Worm (Caenorhabditis elegans) whole organism, L1 larva: Measurements from ENCODE around the gene srh-21.

ENCODE experiments used
- C04F5.9 ChIP-seq: sonication (generic microtip); optimal IDR thresholded peaks from 2 replicates; lab custom pipeline; 2016; ENCODE audit warnings: missing genetic modification characterization, missing compliant biosample characterization
- C34B4.2 ChIP-seq: sonication (generic microtip); optimal IDR thresholded peaks from 2 replicates; lab custom pipeline; 2017; ENCODE audit warnings: mild to moderate bottlenecking, missing genetic modification characterization, missing compliant biosample characterization
- Y116A8C.19 ChIP-seq: sonication (generic microtip); optimal IDR thresholded peaks from 2 replicates; lab custom pipeline; 2016; ENCODE audit warnings: missing compliant biosample characterization, missing genetic modification characterization, borderline replicate concordance
- aha-1 ChIP-seq: fragments of 150-350 bp; optimal IDR thresholded peaks from 2 replicates; lab custom pipeline; 2014; ENCODE audit warnings: missing biosample characterization, missing genetic modification characterization
- alr-1 ChIP-seq: fragments of 200-800 bp; sonication (Bioruptor generic); optimal IDR thresholded peaks from 2 replicates; lab custom pipeline; 2018; ENCODE audit warnings: borderline replicate concordance, mild to moderate bottlenecking, missing genetic modification characterization, missing compliant biosample characterization
- blmp-1 ChIP-seq: fragments of 150-350 bp; optimal IDR thresholded peaks from 2 replicates; lab custom pipeline; 2014; ENCODE audit warnings: missing biosample characterization, missing genetic modification characterization
- ceh-8 ChIP-seq: fragments of 200-800 bp; sonication (Bioruptor generic); optimal IDR thresholded peaks from 2 replicates; lab custom pipeline; 2018; ENCODE audit warnings: mild to moderate bottlenecking, missing genetic modification characterization, moderate library complexity, missing compliant biosample characterization
- ceh-82 ChIP-seq, 3 experiments: fragments of 150-350 bp in 1 of 3; sonication (generic microtip) in 2 of 3; optimal IDR thresholded peaks; 2 replicates each; lab custom pipeline; 2014 to 2017; ENCODE audit warnings: missing biosample characterization in 3 of 3, missing genetic modification characterization in 3 of 3
- efl-1 ChIP-seq, 4 experiments: fragments of 150-350 bp; optimal IDR thresholded peaks in 3 of 4; peaks in 1 of 4; 1 replicate in 1 of 4; 2 replicates in 3 of 4; lab custom pipeline; 2014; ENCODE audit warnings: missing biosample characterization in 2 of 4, missing genetic modification characterization in 2 of 4, missing genetic modification reagents in 2 of 4
- efl-3 ChIP-seq: fragments of 200-800 bp; sonication (Bioruptor generic); optimal IDR thresholded peaks from 2 replicates; lab custom pipeline; 2018; ENCODE audit warnings: mild to moderate bottlenecking, missing genetic modification characterization, missing compliant biosample characterization
- egl-13 ChIP-seq: sonication (generic microtip); optimal IDR thresholded peaks from 2 replicates; lab custom pipeline; 2016; ENCODE audit warnings: missing genotype, missing genetic modification reagents, missing genetic modification characterization, missing compliant biosample characterization
- egl-27 ChIP-seq, 2 experiments: fragments of 150-350 bp in 1 of 2; sonication (generic microtip); optimal IDR thresholded peaks; 3 replicates each; lab custom pipeline; 2017 to 2018; ENCODE audit warnings: missing biosample characterization in 2 of 2, missing genetic modification characterization in 2 of 2, missing genetic modification reagents in 2 of 2
- elt-2 ChIP-seq: sonication (generic microtip); optimal IDR thresholded peaks from 2 replicates; lab custom pipeline; 2016; ENCODE audit warnings: missing genetic modification characterization, mild to moderate bottlenecking, inconsistent platforms, missing compliant biosample characterization, missing genetic modification reagents
- elt-3 ChIP-seq, 6 experiments: fragments of 150-350 bp in 1 of 6; sonication (generic microtip); optimal IDR thresholded peaks; 2 replicates each; lab custom pipeline; 2017 to 2018; ENCODE audit warnings: missing biosample characterization in 6 of 6, missing genetic modification characterization in 6 of 6, inconsistent platforms in 1 of 6
- fkh-4 ChIP-seq: sonication (generic microtip); optimal IDR thresholded peaks from 2 replicates; lab custom pipeline; 2016; ENCODE audit warnings: missing compliant biosample characterization, missing genetic modification characterization, borderline replicate concordance
- jun-1 ChIP-seq: fragments of 150-350 bp; optimal IDR thresholded peaks from 2 replicates; lab custom pipeline; 2014; ENCODE audit warnings: missing biosample characterization, missing genetic modification reagents, missing genetic modification characterization
- lin-39 ChIP-seq: fragments of 150-350 bp; optimal IDR thresholded peaks from 2 replicates; lab custom pipeline; 2014; ENCODE audit warnings: missing biosample characterization, missing genetic modification reagents, missing genetic modification characterization
- lir-3 ChIP-seq: sonication (generic microtip); optimal IDR thresholded peaks from 2 replicates; lab custom pipeline; 2016; ENCODE audit warnings: mild to moderate bottlenecking, missing genetic modification characterization, moderate library complexity, missing compliant biosample characterization; ENCODE audit not compliant: poor library complexity
- mab-9 ChIP-seq: fragments of 200-800 bp; sonication (Bioruptor generic); IDR thresholded peaks from 2 replicates; pipeline ENCODE4 v1.3.6; 2022; ENCODE audit warnings: missing genetic modification reagents, missing genetic modification characterization, missing compliant biosample characterization
- mep-1 ChIP-seq: fragments of 150-350 bp; optimal IDR thresholded peaks from 2 replicates; lab custom pipeline; 2014; ENCODE audit warnings: missing biosample characterization, missing genetic modification characterization
- nhr-11 ChIP-seq: fragments of 150-350 bp; optimal IDR thresholded peaks from 2 replicates; lab custom pipeline; 2014; ENCODE audit warnings: missing biosample characterization, missing genetic modification characterization
- nhr-47 ChIP-seq: sonication (generic microtip); optimal IDR thresholded peaks from 2 replicates; lab custom pipeline; 2016; ENCODE audit warnings: mild to moderate bottlenecking, missing genetic modification characterization, moderate library complexity, missing compliant biosample characterization
- nhr-71 ChIP-seq: sonication (generic microtip); optimal IDR thresholded peaks from 2 replicates; lab custom pipeline; 2016; ENCODE audit warnings: mild to moderate bottlenecking, missing genetic modification characterization, moderate library complexity, missing compliant biosample characterization
- nhr-76 ChIP-seq: sonication (generic microtip); optimal IDR thresholded peaks from 2 replicates; lab custom pipeline; 2017; ENCODE audit warnings: missing biosample characterization, missing genetic modification characterization
- nhr-84 ChIP-seq: sonication (generic microtip); optimal IDR thresholded peaks from 2 replicates; lab custom pipeline; 2017; ENCODE audit warnings: missing biosample characterization, missing genetic modification characterization
- nhr-85 ChIP-seq: sonication (generic microtip); peaks from one replicate; lab custom pipeline; 2016; ENCODE audit warnings: missing genetic modification characterization, inconsistent platforms, missing compliant biosample characterization
- nhr-90 ChIP-seq: sonication (generic microtip); optimal IDR thresholded peaks from 2 replicates; lab custom pipeline; 2016; ENCODE audit warnings: mild to moderate bottlenecking, missing genetic modification characterization, missing compliant biosample characterization; ENCODE audit not compliant: poor library complexity
- pax-3 ChIP-seq: fragments of 200-800 bp; sonication (Bioruptor generic); optimal IDR thresholded peaks from 2 replicates; lab custom pipeline; 2018; ENCODE audit warnings: mild to moderate bottlenecking, missing genetic modification characterization, moderate library complexity, missing compliant biosample characterization
- pqm-1 ChIP-seq: sonication (generic microtip); optimal IDR thresholded peaks from 3 replicates; lab custom pipeline; 2017; ENCODE audit warnings: missing biosample characterization, missing genetic modification characterization
- rnt-1 ChIP-seq: sonication (generic microtip); optimal IDR thresholded peaks from 2 replicates; lab custom pipeline; 2016; ENCODE audit warnings: mild to moderate bottlenecking, missing genetic modification characterization, moderate library complexity, missing compliant biosample characterization
- skn-1 ChIP-seq: fragments of 150-350 bp; optimal IDR thresholded peaks from 2 replicates; lab custom pipeline; 2014; ENCODE audit warnings: missing biosample characterization, missing genetic modification characterization
- sptf-1 ChIP-seq: fragments of 150-350 bp; optimal IDR thresholded peaks from 2 replicates; lab custom pipeline; 2014; ENCODE audit warnings: missing biosample characterization, missing genetic modification characterization
- sup-37 ChIP-seq: fragments of 200-800 bp; sonication (Bioruptor generic); optimal IDR thresholded peaks from 2 replicates; lab custom pipeline; 2018; ENCODE audit warnings: mild to moderate bottlenecking, missing genetic modification characterization, missing compliant biosample characterization
- tbx-2 ChIP-seq: sonication (generic microtip); optimal IDR thresholded peaks from 2 replicates; lab custom pipeline; 2016; ENCODE audit warnings: missing genetic modification characterization, missing compliant biosample characterization
- unc-130 ChIP-seq: fragments of 150-350 bp; optimal IDR thresholded peaks from 2 replicates; lab custom pipeline; 2017; ENCODE audit warnings: missing biosample characterization, missing genetic modification characterization, inconsistent platforms
- unc-30 ChIP-seq: sonication (generic microtip); optimal IDR thresholded peaks from 2 replicates; lab custom pipeline; 2017; ENCODE audit warnings: missing biosample characterization, missing genetic modification characterization
- xbp-1 ChIP-seq: sonication (generic microtip); optimal IDR thresholded peaks from 2 replicates; lab custom pipeline; 2016; ENCODE audit warnings: missing genetic modification characterization, missing compliant biosample characterization
- ztf-4 ChIP-seq: fragments of 150-350 bp; optimal IDR thresholded peaks from 2 replicates; lab custom pipeline; 2014; ENCODE audit warnings: missing biosample characterization, missing genetic modification characterization

The srh-21 gene

DNA sequence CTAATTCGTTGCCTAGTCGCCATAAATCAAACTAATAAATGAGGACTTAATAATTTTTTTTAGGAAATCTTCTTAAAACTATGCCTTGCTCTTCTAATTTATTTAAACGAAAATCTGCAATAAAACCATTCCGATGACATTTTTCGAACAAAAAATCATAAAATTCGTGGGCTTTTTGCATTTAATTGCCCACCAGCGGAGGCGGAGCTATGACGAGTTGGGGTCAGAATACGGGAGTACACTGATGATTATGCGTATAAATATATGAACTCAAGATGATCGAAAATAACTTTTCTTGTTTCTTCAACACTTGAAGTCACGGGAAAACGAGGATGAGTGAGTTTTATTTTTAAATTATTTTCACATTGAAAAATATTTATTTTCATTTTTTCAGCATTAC lies 7.9 kb downstream of the srh-21 start, which contains the start of gene catp-2:
Gene catp-2 (plus strand): TSS at position 301 of the 400 bp plus-strand sequence.
- no peak for TF ChIP-seq mab-9
- TF ChIP-seq ceh-82 (tag; optimal IDR thresholded peaks at IDR 0.05; lab: Kevin White, UChicago), result no peak
- TF ChIP-seq Y116A8C.19 (tag; lab: Kevin White, UChicago), result no peak
- no peak for TF ChIP-seq unc-130
- TF ChIP-seq nhr-84 (tag; lab: Kevin White, UChicago), result no peak
- no peak for TF ChIP-seq nhr-90 (tag; lab: Kevin White, UChicago)
- no peak for TF ChIP-seq pqm-1 (tag; lab: Kevin White, UChicago)
- TF ChIP-seq pax-3 (tag; lab: Kevin White, UChicago), result no peak
- no peak for TF ChIP-seq sup-37 (GFP tag; lab: Kevin White, UChicago)
- TF ChIP-seq efl-1 (optimal IDR thresholded peaks at IDR 0.05; lab: Kevin White, UChicago), result no peak
- TF ChIP-seq efl-1 (GFP tag; optimal IDR thresholded peaks at IDR 0.05 in 1 of 2; lab: Kevin White, UChicago), result no peak
- no peak for TF ChIP-seq C34B4.2 (tag; lab: Kevin White, UChicago)
- no peak for TF ChIP-seq sptf-1 (tag; lab: Kevin White, UChicago)

ce11 chrV:4935096-4935495 lies 8.6 kb downstream of the srh-21 start:
- TF ChIP-seq nhr-85 (no peak), pqm-1 (tag; lab: Kevin White, UChicago) (peak; percentile 19), elt-2 (tag; lab: Kevin White, UChicago) (peak; percentile 60)

- TF ChIP-seq C34B4.2 (tag; lab: Kevin White, UChicago) (no peak), pax-3 (tag; lab: Kevin White, UChicago) (no peak), skn-1 (tag; lab: Kevin White, UChicago) (no peak), unc-30 (tag; lab: Kevin White, UChicago) (no peak), ceh-8 (GFP tag; lab: Kevin White, UChicago) (no peak), nhr-76 (tag; lab: Kevin White, UChicago) (no peak), nhr-11 (tag; lab: Kevin White, UChicago) (no peak), mep-1 (no peak), elt-3 (tag; optimal IDR thresholded peaks at IDR 0.05; lab: Kevin White, UChicago) (no peak), efl-1 (optimal IDR thresholded peaks at IDR 0.05; lab: Kevin White, UChicago) (no peak), efl-1 (GFP tag; optimal IDR thresholded peaks at IDR 0.05 in 1 of 2; lab: Kevin White, UChicago) (no peak), lir-3 (tag; lab: Kevin White, UChicago) (no peak), nhr-71 (no peak), aha-1 (tag; lab: Kevin White, UChicago) (no peak)
Observed at ce11 chrV:4937337-4937736, 10.9 kb downstream of the srh-21 start.

- TF ChIP-seq egl-27 (tag; optimal IDR thresholded peaks at IDR 0.05; lab: Kevin White, UChicago) (no peak), jun-1 (tag; lab: Kevin White, UChicago) (no peak), rnt-1 (no peak), xbp-1 (tag; lab: Kevin White, UChicago) (no peak), C04F5.9 (no peak), egl-13 (tag; lab: Kevin White, UChicago) (no peak), lin-39 (tag; lab: Kevin White, UChicago) (no peak), nhr-84 (tag; lab: Kevin White, UChicago) (no peak), skn-1 (tag; lab: Kevin White, UChicago) (no peak), fkh-4 (tag; lab: Kevin White, UChicago) (no peak), unc-130 (no peak), blmp-1 (tag; lab: Kevin White, UChicago) (no peak), alr-1 (tag; lab: Kevin White, UChicago) (no peak), efl-3 (GFP tag; lab: Kevin White, UChicago) (no peak), tbx-2 (tag; lab: Kevin White, UChicago) (no peak), ztf-4 (tag; lab: Kevin White, UChicago) (no peak), ceh-82 (tag; optimal IDR thresholded peaks at IDR 0.05; lab: Kevin White, UChicago) (no peak), nhr-47 (tag; lab: Kevin White, UChicago) (no peak)
Observed at ce11 chrV:4944219-4944618, 17.7 kb downstream of the srh-21 start, which contains the start of gene str-211. str-211 (minus strand) TSS chrV:4944319.
